Worm (Caenorhabditis elegans) whole organism, mixed stage, embryonic: ENCODE results near the gene hlh-25.

Experiments used
- ceh-83 ChIP-seq: fragments of 200-800 bp; sonication (Bioruptor generic); optimal IDR thresholded peaks from 2 replicates; lab custom pipeline; 2018; ENCODE audit warnings: mild to moderate bottlenecking, missing genetic modification characterization, missing compliant biosample characterization
- ces-1 ChIP-seq: fragments of 150-350 bp; optimal IDR thresholded peaks from 2 replicates; lab custom pipeline; 2014; ENCODE audit warnings: missing biosample characterization, missing genetic modification reagents, missing genetic modification characterization
- elt-1 ChIP-seq: sonication (generic microtip); optimal IDR thresholded peaks from 2 replicates; lab custom pipeline; 2017; ENCODE audit warnings: missing genetic modification characterization, mild to moderate bottlenecking, missing compliant biosample characterization, antibody characterized with exemption, moderate library complexity, borderline replicate concordance; ENCODE audit not compliant: insufficient read depth
- elt-3 ChIP-seq: fragments of 150-350 bp; optimal IDR thresholded peaks from 2 replicates; lab custom pipeline; 2014; ENCODE audit warnings: missing biosample characterization, missing genetic modification characterization
- lin-13 ChIP-seq: fragments of 150-350 bp; optimal IDR thresholded peaks from 2 replicates; lab custom pipeline; 2014; ENCODE audit warnings: missing biosample characterization, missing genetic modification characterization
- lin-32 ChIP-seq: fragments of 200-800 bp; sonication (Bioruptor generic); optimal IDR thresholded peaks from 2 replicates; lab custom pipeline; 2018; ENCODE audit warnings: mild to moderate bottlenecking, missing genetic modification characterization, missing compliant biosample characterization
- lsy-2 ChIP-seq: fragments of 150-350 bp; optimal IDR thresholded peaks from 2 replicates; lab custom pipeline; 2014; ENCODE audit warnings: missing biosample characterization, missing genetic modification characterization
- nhr-12 ChIP-seq: fragments of 150-350 bp; optimal IDR thresholded peaks from 2 replicates; lab custom pipeline; 2014; ENCODE audit warnings: missing biosample characterization, missing genetic modification characterization
- nhr-76 ChIP-seq: sonication (generic microtip); optimal IDR thresholded peaks from 2 replicates; lab custom pipeline; 2017; ENCODE audit warnings: missing biosample characterization, missing genetic modification characterization
- pha-4 ChIP-seq: fragments of 150-350 bp; optimal IDR thresholded peaks from 2 replicates; lab custom pipeline; 2018; ENCODE audit warnings: missing biosample characterization, missing genetic modification reagents, missing genetic modification characterization
- unc-120 ChIP-seq: sonication (generic microtip); optimal IDR thresholded peaks from 2 replicates; lab custom pipeline; 2017; ENCODE audit warnings: missing genetic modification characterization, missing compliant biosample characterization; ENCODE audit not compliant: poor library complexity, severe bottlenecking
- ztf-11 ChIP-seq: fragments of 150-350 bp; optimal IDR thresholded peaks from 2 replicates; lab custom pipeline; 2014; ENCODE audit warnings: missing biosample characterization, missing genetic modification characterization

DNA sequence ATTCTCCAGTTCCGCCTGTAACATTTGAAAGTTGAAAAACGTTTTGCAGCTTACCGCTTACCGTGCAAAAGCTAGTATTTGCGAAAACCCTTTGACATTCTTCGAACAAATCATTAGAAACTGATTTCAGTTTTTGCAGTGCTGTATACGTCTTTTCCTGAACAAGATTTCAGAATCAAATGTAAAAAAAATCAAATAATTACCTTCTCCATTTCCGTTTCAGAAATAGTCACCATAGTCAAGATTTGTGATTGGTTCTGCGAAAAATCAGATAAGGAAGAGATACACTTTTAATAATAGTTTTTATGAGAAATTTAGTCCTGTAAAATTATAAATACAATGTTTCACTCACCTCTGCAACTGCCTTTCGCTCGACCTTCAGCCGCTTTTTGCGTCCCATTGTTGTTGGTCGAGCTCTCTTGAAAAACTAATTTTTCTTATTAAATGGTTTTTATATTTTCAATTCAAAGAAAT is 3.1 kb upstream of the hlh-25 start, which contains the start of gene C17C3.9:
- TF ChIP-seq ztf-11 (tag; lab: Kevin White, UChicago) (no peak), elt-3 (no peak), elt-1 (no peak), unc-120 (tag; lab: Kevin White, UChicago) (no peak), ceh-83 (GFP tag; lab: Kevin White, UChicago) (no peak), lin-32 (GFP tag; lab: Kevin White, UChicago) (no peak), lin-13 (tag; lab: Kevin White, UChicago) (no peak), pha-4 (tag; lab: Kevin White, UChicago) (no peak), ces-1 (no peak), nhr-76 (tag; lab: Kevin White, UChicago) (no peak), lsy-2 (no peak), nhr-12 (tag; lab: Kevin White, UChicago) (no peak)
